ENCODE assay signal across 1 fruit fly cellular context in the genomic region with DNA sequence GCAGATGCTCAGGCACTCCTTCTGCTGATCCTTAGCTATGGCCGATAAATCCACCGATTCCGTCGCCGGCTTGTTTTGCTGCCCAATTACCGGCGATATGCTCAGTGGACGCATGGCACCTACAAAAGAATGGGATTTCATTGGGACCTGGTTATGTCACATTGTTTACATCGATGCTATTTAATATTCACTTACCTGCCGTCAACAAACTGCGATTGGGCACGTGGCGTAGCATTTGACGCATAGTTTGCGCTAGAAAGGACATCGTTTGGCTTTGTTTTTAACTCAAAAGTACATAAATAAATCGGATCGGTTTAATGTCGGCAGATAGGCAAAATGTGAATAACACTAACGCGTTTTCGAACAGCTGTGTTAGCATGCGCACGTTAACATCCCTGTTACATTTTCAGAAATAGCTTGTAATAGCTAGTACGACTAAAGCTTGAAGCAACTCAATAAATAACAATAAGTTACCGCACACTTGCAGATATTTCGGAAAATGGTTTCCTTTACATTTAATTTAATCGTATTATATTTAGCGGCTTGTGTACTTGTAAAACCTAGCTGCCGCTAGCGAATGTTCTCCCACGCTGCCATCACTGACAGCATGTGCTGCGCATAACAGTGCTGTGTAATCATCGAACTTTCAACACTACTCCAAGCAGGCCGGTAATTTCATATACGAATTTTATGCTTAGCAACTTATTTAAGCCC.
A peak's percentile ranks its signal among the peaks of the same experiment; 100 is the strongest.
TF ChIP-seq lines count a peak whose summit lies in the region.

A gene (minus strand): TSS at position 347 of the 714 bp plus-strand sequence.
A gene (plus strand): TSS at position 626 of the 714 bp plus-strand sequence.

TF ChIP-seq in whole organism, embryonic, 481 proteins besides CTCF, POLR2A, EP300 and RAD21 (continued from another document and continues in another):
- TF ChIP-seq chn (GFP tag; optimal IDR thresholded peaks at IDR 0.05; lab: Kevin White, UChicago) (peak; percentile 48), CG17359 (tag; optimal IDR thresholded peaks at IDR 0.05; lab: Kevin White, UChicago) (no peak), CG3847 (GFP tag; IDR thresholded peaks at IDR 0.05; lab: Robert Waterston, UW) (peak; percentile 73), CG1647 (GFP tag; optimal IDR thresholded peaks at IDR 0.05; lab: Kevin White, UChicago) (peak; percentile 13), dimm (GFP tag; IDR thresholded peaks at IDR 0.05; lab: Robert Waterston, UW) (no peak), ato (GFP tag; IDR thresholded peaks at IDR 0.05; lab: Robert Waterston, UW; ENCODE audit: partially characterized antibody) (no peak), CG7963 (GFP tag; IDR thresholded peaks at IDR 0.05; lab: Robert Waterston, UW; ENCODE audit: partially characterized antibody) (no peak), Ada2b (GFP tag; IDR thresholded peaks at IDR 0.05; lab: Robert Waterston, UW) (no peak), Hr39 (optimal IDR thresholded peaks at IDR 0.05; lab: Kevin White, UChicago) (no peak), fru (optimal IDR thresholded peaks at IDR 0.05; lab: Kevin White, UChicago) (no peak), TFAM (GFP tag; optimal IDR thresholded peaks at IDR 0.05; lab: Kevin White, UChicago) (no peak), Bgb (GFP tag; IDR thresholded peaks at IDR 0.05; lab: Robert Waterston, UW; ENCODE audit: partially characterized antibody) (no peak), NfI (GFP tag; optimal IDR thresholded peaks at IDR 0.05; lab: Kevin White, UChicago) (peak; percentile 67), CG42726 (GFP tag; IDR thresholded peaks at IDR 0.05; lab: Robert Waterston, UW; ENCODE audit: partially characterized antibody) (no peak), CG1529 (GFP tag; optimal IDR thresholded peaks at IDR 0.05; lab: Kevin White, UChicago) (no peak), org-1 (GFP tag; optimal IDR thresholded peaks at IDR 0.05; lab: Kevin White, UChicago) (peak; percentile 29), ap (GFP tag; IDR thresholded peaks at IDR 0.05; lab: Robert Waterston, UW) (no peak), Side (GFP tag; optimal IDR thresholded peaks at IDR 0.05; lab: Kevin White, UChicago) (peak; percentile 61), E2f2 (GFP tag; IDR thresholded peaks at IDR 0.05; lab: Robert Waterston, UW) (peak; percentile 65), sima (GFP tag; optimal IDR thresholded peaks at IDR 0.05; lab: Kevin White, UChicago) (no peak), CG2678 (tag; optimal IDR thresholded peaks at IDR 0.05; lab: Kevin White, UChicago) (peak; percentile 55), ham (GFP tag; IDR thresholded peaks at IDR 0.05; lab: Robert Waterston, UW) (no peak), usp (GFP tag; optimal IDR thresholded peaks at IDR 0.05; lab: Kevin White, UChicago) (no peak), abd-A (tag; optimal IDR thresholded peaks at IDR 0.05; lab: Kevin White, UChicago) (no peak), mirr (GFP tag; optimal IDR thresholded peaks at IDR 0.05; lab: Kevin White, UChicago) (no peak), exex (tag; optimal IDR thresholded peaks at IDR 0.05; lab: Kevin White, UChicago) (peak; percentile 8), crol (GFP tag; IDR thresholded peaks at IDR 0.05; lab: Robert Waterston, UW) (no peak), stwl (tag; optimal IDR thresholded peaks at IDR 0.05; lab: Kevin White, UChicago) (peak; percentile 34), Sry-β (GFP tag; optimal IDR thresholded peaks at IDR 0.05; lab: Kevin White, UChicago) (peak; percentile 96), CG10565 (GFP tag; optimal IDR thresholded peaks at IDR 0.05; lab: Kevin White, UChicago) (peak; percentile 27), CG8765 (GFP tag; IDR thresholded peaks at IDR 0.05; lab: Robert Waterston, UW) (no peak), inv (GFP tag; IDR thresholded peaks at IDR 0.05; lab: Robert Waterston, UW; ENCODE audit: partially characterized antibody) (no peak), NFAT (GFP tag; IDR thresholded peaks at IDR 0.05; lab: Robert Waterston, UW) (peak; percentile 43), nerfin-2 (GFP tag; IDR thresholded peaks at IDR 0.05; lab: Robert Waterston, UW; ENCODE audit: partially characterized antibody) (no peak), ems (GFP tag; optimal IDR thresholded peaks at IDR 0.05; lab: Kevin White, UChicago) (peak; percentile 17), fd64A (GFP tag; optimal IDR thresholded peaks at IDR 0.05; lab: Kevin White, UChicago) (no peak), eyg (GFP tag; optimal IDR thresholded peaks at IDR 0.05; lab: Kevin White, UChicago) (no peak), NK7.1 (GFP tag; optimal IDR thresholded peaks at IDR 0.05; lab: Kevin White, UChicago) (peak; percentile 15), sr (GFP tag; IDR thresholded peaks at IDR 0.05; lab: Robert Waterston, UW) (0 out of 3 replicates have a peak, but pooled peaks have one; percentile 8), CG17361 (GFP tag; IDR thresholded peaks at IDR 0.05; lab: Robert Waterston, UW) (peak; percentile 49; the same call in 1 of the 3 replicates), CG31388 (GFP tag; optimal IDR thresholded peaks at IDR 0.05; lab: Kevin White, UChicago) (no peak), Antp (GFP tag; optimal IDR thresholded peaks at IDR 0.05; lab: Kevin White, UChicago) (peak; percentile 16), CG16815 (GFP tag; optimal IDR thresholded peaks at IDR 0.05; lab: Kevin White, UChicago) (peak; percentile 6), wor (GFP tag; IDR thresholded peaks at IDR 0.05; lab: Robert Waterston, UW) (no peak), CG6689 (GFP tag; IDR thresholded peaks at IDR 0.05; lab: Robert Waterston, UW) (0 out of 2 replicates have a peak, but pooled peaks have one; percentile 16), CG15011 (GFP tag; optimal IDR thresholded peaks at IDR 0.05; lab: Kevin White, UChicago) (no peak), CG11695 (GFP tag; IDR thresholded peaks at IDR 0.05; lab: Robert Waterston, UW) (no peak), dati (GFP tag; IDR thresholded peaks at IDR 0.05; lab: Robert Waterston, UW) (no peak), CG10654 (GFP tag; optimal IDR thresholded peaks at IDR 0.05; lab: Kevin White, UChicago) (peak; percentile 17), CG33557 (GFP tag; optimal IDR thresholded peaks at IDR 0.05; lab: Kevin White, UChicago) (peak; percentile 34), gsb-n (tag; optimal IDR thresholded peaks at IDR 0.05; lab: Kevin White, UChicago) (no peak), croc (GFP tag; conservative IDR thresholded peaks at IDR 0.05; lab: Robert Waterston, UW) (no peak), CG1603 (tag; optimal IDR thresholded peaks at IDR 0.05; lab: Kevin White, UChicago) (peak; percentile 68), CG4730 (GFP tag; IDR thresholded peaks at IDR 0.05; lab: Robert Waterston, UW) (no peak), btn (GFP tag; optimal IDR thresholded peaks at IDR 0.05; lab: Kevin White, UChicago) (no peak), ttk (GFP tag; IDR thresholded peaks at IDR 0.05; lab: Robert Waterston, UW) (peak; percentile 5; the same call in 1 of the 2 replicates), CG11504 (tag; optimal IDR thresholded peaks at IDR 0.05; lab: Kevin White, UChicago) (peak; percentile 47), pfk (GFP tag; optimal IDR thresholded peaks at IDR 0.05; lab: Kevin White, UChicago) (no peak), CG43689 (GFP tag; IDR thresholded peaks at IDR 0.05; lab: Robert Waterston, UW) (no peak), CG7839 (tag; optimal IDR thresholded peaks at IDR 0.05; lab: Kevin White, UChicago) (peak; percentile 48), jing (GFP tag; optimal IDR thresholded peaks at IDR 0.05; lab: Kevin White, UChicago) (no peak), lmd (GFP tag; IDR thresholded peaks at IDR 0.05; lab: Robert Waterston, UW) (peak; percentile 30; the same call in 1 of the 2 replicates), CG10431 (GFP tag; optimal IDR thresholded peaks at IDR 0.05; lab: Kevin White, UChicago) (no peak), CG12155 (GFP tag; optimal IDR thresholded peaks at IDR 0.05; lab: Kevin White, UChicago) (peak; percentile 54), ash1 (GFP tag; optimal IDR thresholded peaks at IDR 0.05; lab: Kevin White, UChicago) (no peak), bab2 (GFP tag; optimal IDR thresholded peaks at IDR 0.05; lab: Kevin White, UChicago) (peak; percentile 56), ab (GFP tag; optimal IDR thresholded peaks at IDR 0.05; lab: Kevin White, UChicago) (no peak), gro (GFP tag; optimal IDR thresholded peaks at IDR 0.05; lab: Kevin White, UChicago) (peak; percentile 58), NC2α (GFP tag; optimal IDR thresholded peaks at IDR 0.05; lab: Kevin White, UChicago) (peak; percentile 2), fd96Cb (tag; optimal IDR thresholded peaks at IDR 0.05; lab: Kevin White, UChicago) (no peak), CG15601 (tag; optimal IDR thresholded peaks at IDR 0.05; lab: Kevin White, UChicago) (peak; percentile 27), Dfd (GFP tag; optimal IDR thresholded peaks at IDR 0.05; lab: Kevin White, UChicago) (no peak), zf30C (GFP tag; optimal IDR thresholded peaks at IDR 0.05; lab: Kevin White, UChicago) (no peak), CG31224 (GFP tag; IDR thresholded peaks at IDR 0.05; lab: Robert Waterston, UW) (peak; percentile 34; the same call in 1 of the 2 replicates), Hand (GFP tag; optimal IDR thresholded peaks at IDR 0.05; lab: Kevin White, UChicago) (no peak), mam (GFP tag; optimal IDR thresholded peaks at IDR 0.05; lab: Kevin White, UChicago) (peak; percentile 66), schlank (tag; optimal IDR thresholded peaks at IDR 0.05; lab: Kevin White, UChicago) (peak; percentile 13), CG12219 (GFP tag; optimal IDR thresholded peaks at IDR 0.05; lab: Kevin White, UChicago) (peak; percentile 14), CG15479 (GFP tag; optimal IDR thresholded peaks at IDR 0.05; lab: Kevin White, UChicago) (no peak), tx (GFP tag; optimal IDR thresholded peaks at IDR 0.05; lab: Kevin White, UChicago) (peak; percentile 50), Lpt (GFP tag; optimal IDR thresholded peaks at IDR 0.05; lab: Kevin White, UChicago) (no peak), klu (GFP tag; IDR thresholded peaks at IDR 0.05; lab: Robert Waterston, UW) (peak; percentile 16; the same call in 1 of the 2 replicates), gfzf (GFP tag; optimal IDR thresholded peaks at IDR 0.05; lab: Kevin White, UChicago) (peak; percentile 69), CG16863 (GFP tag; optimal IDR thresholded peaks at IDR 0.05; lab: Kevin White, UChicago) (peak; percentile 17), Hey (tag; optimal IDR thresholded peaks at IDR 0.05; lab: Kevin White, UChicago) (no peak), CG14860 (GFP tag; IDR thresholded peaks at IDR 0.05; lab: Robert Waterston, UW; ENCODE audit: partially characterized antibody) (no peak), CG4328 (GFP tag; optimal IDR thresholded peaks at IDR 0.05; lab: Kevin White, UChicago) (peak; percentile 9), CG9215 (GFP tag; IDR thresholded peaks at IDR 0.05; lab: Robert Waterston, UW) (0 out of 2 replicates have a peak, but pooled peaks have one; percentile 13), wek (GFP tag; optimal IDR thresholded peaks at IDR 0.05; lab: Kevin White, UChicago) (no peak), CG2116 (GFP tag; optimal IDR thresholded peaks at IDR 0.05; lab: Kevin White, UChicago) (peak; percentile 65), CHES-1-like (GFP tag; optimal IDR thresholded peaks at IDR 0.05; lab: Kevin White, UChicago) (peak; percentile 79), CG17612 (GFP tag; IDR thresholded peaks at IDR 0.05; lab: Robert Waterston, UW) (no peak), CG13296 (GFP tag; optimal IDR thresholded peaks at IDR 0.05; lab: Kevin White, UChicago) (peak; percentile 47), CG2712 (tag; optimal IDR thresholded peaks at IDR 0.05; lab: Kevin White, UChicago) (peak; percentile 35), Camta (GFP tag; optimal IDR thresholded peaks at IDR 0.05; lab: Kevin White, UChicago) (peak; percentile 37), pros (GFP tag; optimal IDR thresholded peaks at IDR 0.05; lab: Kevin White, UChicago) (no peak), Dip3 (GFP tag; optimal IDR thresholded peaks at IDR 0.05; lab: Kevin White, UChicago) (peak; percentile 49), CG11456 (GFP tag; IDR thresholded peaks at IDR 0.05; lab: Robert Waterston, UW) (peak; percentile 54; the same call in 1 of the 3 replicates), Nf-YC (tag; optimal IDR thresholded peaks at IDR 0.05; lab: Kevin White, UChicago) (peak; percentile 54), CG2875 (GFP tag; optimal IDR thresholded peaks at IDR 0.05; lab: Kevin White, UChicago) (no peak), nom (GFP tag; optimal IDR thresholded peaks at IDR 0.05; lab: Kevin White, UChicago) (no peak), row (GFP tag; IDR thresholded peaks at IDR 0.05; lab: Robert Waterston, UW) (peak; percentile 86), CG7928 (GFP tag; optimal IDR thresholded peaks at IDR 0.05; lab: Kevin White, UChicago) (no peak), HLH54F (GFP tag; optimal IDR thresholded peaks at IDR 0.05; lab: Kevin White, UChicago) (peak; percentile 71), CG17568 (GFP tag; optimal IDR thresholded peaks at IDR 0.05; lab: Kevin White, UChicago) (peak; percentile 50), slou (GFP tag; optimal IDR thresholded peaks at IDR 0.05; lab: Kevin White, UChicago) (no peak), CG11247 (GFP tag; IDR thresholded peaks at IDR 0.05; lab: Robert Waterston, UW) (0 out of 2 replicates have a peak, but pooled peaks have one; percentile 31), Hr78 (GFP tag; optimal IDR thresholded peaks at IDR 0.05; lab: Kevin White, UChicago) (no peak), Tbp (GFP tag; optimal IDR thresholded peaks at IDR 0.05; lab: Kevin White, UChicago) (peak; percentile 51), CG14014 (GFP tag; IDR thresholded peaks at IDR 0.05; lab: Robert Waterston, UW) (peak; percentile 56), CG6854 (GFP tag; optimal IDR thresholded peaks at IDR 0.05; lab: Kevin White, UChicago) (no peak), CG8290 (GFP tag; optimal IDR thresholded peaks at IDR 0.05; lab: Kevin White, UChicago) (peak; percentile 11), CG8290 (tag; optimal IDR thresholded peaks at IDR 0.05; lab: Kevin White, UChicago) (peak in 1 of 2 experiments; percentile 63), so (GFP tag; IDR thresholded peaks at IDR 0.05; lab: Robert Waterston, UW) (no peak), Spps (tag; optimal IDR thresholded peaks at IDR 0.05; lab: Kevin White, UChicago) (no peak), CG16813 (GFP tag; IDR thresholded peaks at IDR 0.05; lab: Robert Waterston, UW; ENCODE audit: partially characterized antibody) (no peak), hbn (GFP tag; IDR thresholded peaks at IDR 0.05; lab: Robert Waterston, UW; ENCODE audit: partially characterized antibody) (no peak), trh (GFP tag; optimal IDR thresholded peaks at IDR 0.05; lab: Kevin White, UChicago) (no peak), Ets65A (GFP tag; lab: Kevin White, UChicago) (peak; percentile 94), pnt (GFP tag; optimal IDR thresholded peaks at IDR 0.05; lab: Kevin White, UChicago) (no peak), CG10979 (tag; optimal IDR thresholded peaks at IDR 0.05; lab: Kevin White, UChicago) (peak; percentile 0), Pdp1 (GFP tag; optimal IDR thresholded peaks at IDR 0.05; lab: Kevin White, UChicago) (peak; percentile 31 to 94), CG3163 (GFP tag; optimal IDR thresholded peaks at IDR 0.05; lab: Kevin White, UChicago) (peak; percentile 53)
